Fruit fly (Drosophila melanogaster) Kc167 (cell line): Measurements from ENCODE around the gene CG43052.

Experiments
- Myc ChIP-seq: fragments of >200 bp; optimal IDR thresholded peaks from 2 replicates; lab custom pipeline; 2017; ENCODE audit warnings: missing external identifiers
- Sin3A ChIP-seq: fragments of >200 bp; optimal IDR thresholded peaks from 2 replicates; lab custom pipeline; 2018; ENCODE audit warnings: missing external identifiers
- h ChIP-seq: fragments of >200 bp; optimal IDR thresholded peaks from 3 replicates; lab custom pipeline; 2018; ENCODE audit warnings: missing external identifiers
- insv ChIP-seq: fragments of >200 bp; optimal IDR thresholded peaks from 3 replicates; lab custom pipeline; 2018; ENCODE audit warnings: missing external identifiers
- psq ChIP-seq: fragments of >200 bp; optimal IDR thresholded peaks from 2 replicates; lab custom pipeline; 2017; ENCODE audit warnings: missing external identifiers
- ttk ChIP-seq: sonication (Bioruptor generic); optimal IDR thresholded peaks from 2 replicates; lab custom pipeline; 2017; ENCODE audit warnings: missing external identifiers

Gene CG43052

DNA sequence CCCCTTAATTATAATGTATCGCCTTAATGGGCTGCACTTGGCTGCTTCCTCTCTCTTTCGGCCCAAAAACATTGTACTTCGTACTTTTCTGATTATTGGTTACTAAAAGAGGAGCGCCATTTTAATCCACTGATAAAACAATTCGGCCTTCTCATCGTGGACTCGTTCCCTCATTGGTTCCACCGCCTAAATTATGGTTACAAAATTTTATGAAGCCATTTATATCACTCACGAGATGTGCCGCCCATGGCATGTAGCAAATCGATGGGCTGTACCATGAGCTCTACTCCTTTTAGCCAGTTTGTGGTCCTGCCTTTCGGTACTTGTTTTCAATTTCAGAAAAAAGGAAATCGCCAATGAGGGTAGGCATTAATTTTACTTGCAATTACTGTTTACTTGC, 17.0 kb downstream of the CG43052 start:
- TF ChIP-seq h (lab: Kevin White, UChicago) = no peak
- no peak for TF ChIP-seq Myc (lab: Kevin White, UChicago)
- TF ChIP-seq ttk (lab: Kevin White, UChicago) = no peak
- TF ChIP-seq psq (lab: Kevin White, UChicago) = no peak
- no peak for TF ChIP-seq insv (lab: Kevin White, UChicago)
- TF ChIP-seq Sin3A (lab: Kevin White, UChicago) = no peak

DNA sequence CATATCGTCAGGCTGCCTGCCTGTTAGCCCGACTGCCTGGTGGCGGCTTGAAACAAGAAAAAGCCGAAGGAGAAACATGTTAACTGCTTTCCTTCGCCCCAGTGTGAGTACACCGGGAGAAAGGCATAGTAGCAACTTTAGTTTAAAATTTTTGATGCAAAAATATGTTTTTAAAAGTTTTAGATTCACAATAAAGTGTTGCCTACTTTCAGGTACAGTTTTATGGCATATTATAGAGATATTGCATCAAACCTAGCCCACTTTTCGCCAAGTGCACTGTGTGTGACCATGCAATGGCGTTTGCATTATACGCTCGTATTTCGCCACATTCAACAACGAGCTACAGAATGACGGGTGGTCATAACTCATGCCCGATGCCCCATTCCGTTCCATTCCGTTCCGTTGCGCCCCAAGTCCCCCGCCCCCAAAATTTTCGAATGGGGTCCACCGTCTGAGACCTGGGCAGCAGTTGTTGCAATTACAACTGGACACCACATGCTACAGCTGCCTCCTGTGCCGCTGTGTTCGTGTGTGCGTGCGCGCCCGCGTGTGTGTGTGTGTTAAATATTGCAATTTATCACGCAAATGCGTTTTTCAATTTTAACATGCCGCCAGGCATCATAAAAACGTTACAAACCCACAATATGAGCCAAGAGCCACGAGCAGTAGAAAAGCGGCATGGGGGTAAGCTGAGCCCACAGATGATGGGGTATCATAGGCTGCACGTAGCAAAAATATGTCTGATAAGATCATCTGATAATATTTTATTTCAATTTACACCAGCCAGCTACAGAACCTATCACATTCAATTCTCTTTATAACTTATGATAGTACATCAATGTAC, 18.3 kb downstream of the CG43052 start:
- TF ChIP-seq psq (lab: Kevin White, UChicago) = no peak
- TF ChIP-seq ttk (lab: Kevin White, UChicago) = no peak
- TF ChIP-seq h (lab: Kevin White, UChicago) = no peak
- TF ChIP-seq insv (lab: Kevin White, UChicago) = no peak
- TF ChIP-seq Sin3A (lab: Kevin White, UChicago) = no peak
- no peak for TF ChIP-seq Myc (lab: Kevin White, UChicago)

DNA sequence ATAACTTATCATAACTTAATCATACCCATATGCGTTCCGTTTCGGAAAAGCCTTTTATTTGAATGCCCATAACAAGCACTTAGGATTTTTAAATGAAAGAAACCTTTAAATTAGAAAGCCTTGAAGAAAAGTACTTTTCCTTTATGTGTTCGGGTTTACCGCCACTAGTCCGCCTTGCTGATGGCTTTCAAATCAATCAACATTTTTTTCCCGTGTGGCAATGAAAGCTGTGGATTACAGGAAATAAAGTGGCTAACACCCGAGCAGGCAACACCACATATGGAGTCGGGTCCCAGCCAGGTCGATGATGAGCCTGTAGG, 18.9 kb downstream of the CG43052 start:
- TF ChIP-seq psq (lab: Kevin White, UChicago) (no peak), insv (lab: Kevin White, UChicago) (no peak), Myc (lab: Kevin White, UChicago) (no peak), Sin3A (lab: Kevin White, UChicago) (no peak), ttk (lab: Kevin White, UChicago) (no peak), h (lab: Kevin White, UChicago) (no peak)

DNA sequence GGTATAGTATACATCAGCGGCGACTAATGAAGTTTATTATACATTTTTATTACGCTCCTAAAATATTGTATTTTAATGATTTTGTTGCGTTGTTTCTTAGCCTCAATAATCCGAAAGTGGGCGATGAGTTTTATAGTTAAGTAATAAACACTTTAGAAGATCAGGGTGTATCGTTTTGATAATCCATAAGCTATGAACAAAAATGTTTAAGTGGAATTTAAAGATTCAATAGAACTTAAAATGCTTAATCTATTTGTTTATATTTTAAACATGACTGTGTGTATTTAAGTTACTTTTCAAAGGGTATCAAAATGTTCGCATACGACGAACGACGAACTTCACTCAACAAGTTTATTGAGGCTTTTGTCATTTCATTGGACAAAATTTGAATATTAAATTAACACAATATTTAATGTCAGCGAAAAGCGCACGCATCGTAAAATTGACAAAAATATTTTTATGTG, 20.4 kb downstream of the CG43052 start:
- TF ChIP-seq psq (lab: Kevin White, UChicago) = no peak
- TF ChIP-seq h (lab: Kevin White, UChicago) = no peak
- no peak for TF ChIP-seq Sin3A (lab: Kevin White, UChicago)
- TF ChIP-seq insv (lab: Kevin White, UChicago) = no peak
- no peak for TF ChIP-seq Myc (lab: Kevin White, UChicago)
- no peak for TF ChIP-seq ttk (lab: Kevin White, UChicago)

DNA sequence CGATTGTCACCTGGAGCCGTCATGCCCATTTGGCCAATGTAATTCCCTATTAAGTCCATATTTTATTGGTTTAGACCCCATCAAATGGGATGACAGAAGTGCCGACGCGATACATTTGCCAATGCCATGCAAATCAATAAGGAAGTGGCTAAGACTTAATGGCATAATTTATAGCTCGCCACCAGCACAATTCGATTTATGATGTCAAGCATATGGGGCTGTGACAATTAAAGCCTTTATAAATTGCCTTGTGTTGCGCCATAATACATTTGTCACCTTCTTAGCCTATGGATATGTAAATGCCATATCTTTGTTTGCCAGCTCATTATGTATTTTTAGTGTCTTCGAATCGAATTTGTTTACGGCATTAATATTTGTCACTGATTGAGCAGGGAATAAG, 21.4 kb downstream of the CG43052 start:
- TF ChIP-seq ttk (lab: Kevin White, UChicago) = no peak

DNA sequence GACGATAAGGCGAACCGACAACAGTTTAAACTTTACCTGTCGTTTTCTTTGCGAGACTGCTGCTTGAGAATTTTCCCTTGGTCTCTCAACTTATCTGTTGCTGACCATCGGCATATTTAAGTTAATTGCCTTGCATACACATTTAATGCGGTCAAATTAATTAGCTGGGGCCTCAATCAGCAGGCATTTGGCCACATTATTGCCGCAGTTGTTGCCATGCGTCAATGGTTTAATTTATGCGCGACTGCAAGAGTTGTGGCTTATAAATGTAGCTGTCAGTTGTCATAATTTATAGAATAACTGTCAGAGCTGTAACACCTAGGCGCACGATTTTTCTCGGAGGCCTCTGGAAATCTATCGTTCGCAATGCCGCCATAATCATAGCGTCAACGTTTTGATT, 22.1 kb downstream of the CG43052 start:
- no peak for TF ChIP-seq insv (lab: Kevin White, UChicago)
- TF ChIP-seq Sin3A (lab: Kevin White, UChicago) = no peak

DNA sequence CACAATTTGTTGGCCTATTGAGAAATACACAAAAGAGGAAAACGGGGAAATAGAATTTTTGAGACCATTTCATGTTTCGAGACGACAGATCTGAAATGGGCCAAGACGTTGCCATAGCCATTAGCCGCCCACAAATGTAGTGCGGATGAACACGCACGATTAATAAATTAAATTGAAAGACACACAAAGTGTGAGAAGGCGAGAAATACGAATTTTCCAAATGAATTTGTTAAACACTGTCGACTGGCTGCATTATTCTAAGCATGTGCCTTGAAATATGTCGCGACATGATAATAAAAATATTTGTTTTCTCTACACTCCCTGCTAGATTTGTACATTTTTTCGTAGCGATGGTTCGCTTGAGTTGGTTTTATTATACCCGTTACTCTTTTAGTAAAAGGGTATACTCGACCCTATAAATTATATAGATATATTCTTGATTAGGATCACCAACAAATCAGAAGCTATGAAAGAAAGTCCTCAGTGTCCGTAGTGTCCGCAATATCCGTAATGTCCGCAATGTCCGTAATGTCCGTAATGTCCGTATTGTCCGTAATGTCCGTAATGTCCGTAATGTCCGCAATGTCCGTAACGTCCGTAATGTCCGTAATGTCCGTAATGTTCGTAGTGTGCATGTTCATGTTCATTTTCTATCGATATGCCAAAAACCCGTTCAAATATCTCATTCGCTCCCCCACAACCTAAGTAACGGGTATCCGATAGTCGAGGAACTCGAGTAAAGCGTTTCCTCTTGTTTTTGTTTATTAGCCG, 24.8 kb downstream of the CG43052 start:
- TF ChIP-seq Myc (lab: Kevin White, UChicago) = no peak

DNA sequence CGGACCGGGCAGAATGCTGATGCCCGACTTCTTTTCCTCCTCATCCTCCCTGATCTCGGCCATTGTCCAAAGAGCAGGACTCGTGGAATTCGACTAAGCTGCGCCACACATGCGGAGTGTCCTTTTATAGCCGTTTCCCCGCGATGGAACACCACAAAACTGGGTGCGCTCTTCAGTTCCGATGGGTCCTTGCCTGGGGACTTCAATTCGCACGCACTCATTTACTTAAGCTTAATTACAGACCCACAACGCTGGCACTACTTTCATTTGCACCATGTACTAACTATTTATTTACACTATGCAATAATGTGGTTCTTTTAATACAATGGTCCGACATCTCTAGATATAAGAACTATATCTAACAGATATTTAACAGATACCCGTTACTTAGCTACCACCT, 29.2 kb downstream of the CG43052 start, which contains the start of gene ppk:
TSS of gene ppk (minus strand) at position 101 of the 400 bp plus-strand sequence.
- TF ChIP-seq Myc (lab: Kevin White, UChicago) (no peak), Sin3A (lab: Kevin White, UChicago) (no peak)

DNA sequence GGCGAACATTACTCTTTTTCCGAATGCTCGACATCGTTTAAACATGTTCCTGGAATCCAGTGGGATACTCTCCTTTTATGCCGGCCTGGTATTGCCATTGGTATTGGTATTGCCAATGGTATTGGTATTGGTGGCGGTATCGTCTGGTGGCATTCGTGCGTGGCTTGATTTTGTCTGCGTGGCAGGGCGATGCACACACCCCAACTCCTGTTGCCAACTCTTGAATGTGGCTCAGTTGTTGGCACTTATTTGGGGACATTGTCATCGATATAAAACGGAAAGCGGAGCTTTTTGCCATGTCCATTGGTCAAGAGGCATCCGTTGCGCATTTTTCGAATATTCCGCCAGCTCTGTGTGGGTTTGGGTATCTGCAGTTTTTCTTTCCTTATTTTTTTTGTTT, 30.0 kb downstream of the CG43052 start:
- TF ChIP-seq Sin3A (lab: Kevin White, UChicago) (no peak), psq (lab: Kevin White, UChicago) (no peak), insv (lab: Kevin White, UChicago) (no peak), ttk (lab: Kevin White, UChicago) (no peak), h (lab: Kevin White, UChicago) (no peak), Myc (lab: Kevin White, UChicago) (no peak)

DNA sequence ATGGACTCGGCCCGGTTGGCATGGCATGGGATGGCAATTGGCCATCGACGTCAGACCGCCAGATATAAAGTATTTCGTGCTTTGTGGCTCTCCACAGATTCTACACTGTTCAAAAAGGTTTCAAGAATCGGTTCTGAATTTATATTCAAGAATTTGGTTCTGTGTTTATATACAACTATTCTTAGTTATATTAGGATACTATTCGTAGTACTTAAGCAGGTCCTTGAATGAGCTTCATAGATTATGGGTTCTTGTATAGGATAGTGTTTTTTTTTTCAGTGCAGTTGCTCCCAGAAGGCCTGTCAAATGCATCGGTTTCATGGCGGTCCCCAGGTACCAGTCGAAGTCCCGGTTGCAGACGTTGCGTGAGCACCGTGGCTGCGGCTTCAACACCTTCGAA, 34.6 kb downstream of the CG43052 start:
- TF ChIP-seq h (lab: Kevin White, UChicago) (no peak), ttk (lab: Kevin White, UChicago) (no peak), insv (lab: Kevin White, UChicago) (no peak), Sin3A (lab: Kevin White, UChicago) (no peak)

DNA sequence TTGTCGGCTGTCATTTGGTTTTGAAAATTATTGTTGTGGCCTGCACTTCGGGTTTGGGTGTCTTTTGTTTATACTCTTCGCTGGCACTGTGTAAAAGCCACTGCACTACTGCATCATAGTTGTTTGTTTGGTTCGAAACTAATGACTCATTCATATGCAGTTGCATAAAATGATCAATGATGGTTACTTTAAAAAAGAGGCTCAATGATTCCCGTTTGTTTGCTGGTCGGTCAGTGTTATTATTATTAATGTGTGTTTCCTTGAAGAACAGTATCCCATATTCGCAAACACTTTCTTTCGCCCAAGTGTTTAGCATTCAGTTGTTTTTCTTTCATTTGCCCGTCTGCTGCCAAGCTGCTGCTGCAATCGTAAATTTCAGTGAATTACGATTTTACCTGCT, 36.6 kb downstream of the CG43052 start:
- TF ChIP-seq psq (lab: Kevin White, UChicago) = no peak
- TF ChIP-seq Sin3A (lab: Kevin White, UChicago) = no peak
- TF ChIP-seq Myc (lab: Kevin White, UChicago) = no peak
- TF ChIP-seq ttk (lab: Kevin White, UChicago) = no peak
- no peak for TF ChIP-seq h (lab: Kevin White, UChicago)
- no peak for TF ChIP-seq insv (lab: Kevin White, UChicago)

DNA sequence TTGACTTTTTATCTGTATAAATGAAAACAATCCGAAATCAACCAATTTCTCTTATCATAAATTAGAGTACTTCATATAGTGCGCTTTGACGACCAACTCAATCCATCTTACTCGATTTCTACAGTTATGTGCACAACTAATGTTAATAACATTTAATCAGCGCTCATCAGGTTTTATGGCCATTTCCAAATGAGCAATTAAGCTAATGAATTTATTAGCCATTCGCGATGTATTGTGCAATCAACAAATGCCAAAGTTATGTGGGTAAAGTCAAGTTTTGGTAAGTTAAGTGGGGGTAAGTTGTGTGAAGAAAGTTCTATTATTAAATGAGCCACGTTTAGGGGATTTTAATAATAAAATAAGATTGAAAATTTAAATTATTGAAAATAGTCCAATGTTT, 41.6 kb downstream of the CG43052 start:
- TF ChIP-seq ttk (lab: Kevin White, UChicago) = no peak
- TF ChIP-seq psq (lab: Kevin White, UChicago) = no peak
- no peak for TF ChIP-seq Sin3A (lab: Kevin White, UChicago)
- no peak for TF ChIP-seq insv (lab: Kevin White, UChicago)
- no peak for TF ChIP-seq h (lab: Kevin White, UChicago)
- no peak for TF ChIP-seq Myc (lab: Kevin White, UChicago)
